Worm (Caenorhabditis elegans): ENCODE measurements around the gene ZK596.3.

DNA sequence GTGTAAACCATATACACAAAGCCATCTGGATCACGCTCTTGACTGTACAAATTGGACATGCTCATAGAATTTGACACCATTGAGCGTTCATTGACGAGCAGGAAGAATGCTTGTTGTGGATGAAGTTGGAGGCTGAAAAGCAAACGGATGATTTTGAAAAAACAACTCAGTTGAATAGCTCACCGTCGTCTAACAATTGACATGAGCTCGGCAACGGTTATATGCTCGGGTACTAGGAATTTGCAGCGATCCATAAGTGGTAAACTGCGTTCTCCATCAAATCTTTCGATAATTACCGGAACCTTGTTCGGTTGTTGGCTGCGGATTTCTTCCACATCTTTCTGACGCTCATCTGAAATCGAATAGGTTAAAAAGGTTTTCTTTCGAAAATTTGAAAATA is 30.6 kb upstream of the ZK596.3 start:
- TF ChIP-seq him-1 (tag; optimal IDR thresholded peaks at IDR 0.05): no peak
- TF ChIP-seq dao-5 (tag; optimal IDR thresholded peaks at IDR 0.05): no peak
- TF ChIP-seq W03F9.2 (tag; optimal IDR thresholded peaks at IDR 0.05): no peak
